Worm (Caenorhabditis elegans) whole organism, L1 larva: ENCODE data around the gene C04G6.11.
A peak's percentile ranks its signal among the peaks of the same experiment; 100 is the strongest.

Experiments used
- C04F5.9 ChIP-seq: sonication (generic microtip); optimal IDR thresholded peaks from 2 replicates; lab custom pipeline; 2016; ENCODE audit warnings: missing genetic modification characterization, missing compliant biosample characterization
- C16A3.4 ChIP-seq: fragments of 150-350 bp; optimal IDR thresholded peaks from 2 replicates; lab custom pipeline; 2014; ENCODE audit warnings: missing biosample characterization, missing genetic modification characterization
- C34B4.2 ChIP-seq: sonication (generic microtip); optimal IDR thresholded peaks from 2 replicates; lab custom pipeline; 2017; ENCODE audit warnings: mild to moderate bottlenecking, missing genetic modification characterization, missing compliant biosample characterization
- F16B12.6 ChIP-seq: fragments of 150-350 bp; optimal IDR thresholded peaks from 2 replicates; lab custom pipeline; 2014; ENCODE audit warnings: missing biosample characterization, missing genetic modification characterization
- Y116A8C.19 ChIP-seq: sonication (generic microtip); optimal IDR thresholded peaks from 2 replicates; lab custom pipeline; 2016; ENCODE audit warnings: missing compliant biosample characterization, missing genetic modification characterization, borderline replicate concordance
- aly-2 ChIP-seq: fragments of 150-350 bp; optimal IDR thresholded peaks from 2 replicates; lab custom pipeline; 2014; ENCODE audit warnings: missing biosample characterization, missing genetic modification characterization
- ama-1 ChIP-seq: fragments of 150-350 bp; optimal IDR thresholded peaks from 2 replicates; lab custom pipeline; 2014
- ceh-90 ChIP-seq: sonication (generic microtip); optimal IDR thresholded peaks from 2 replicates; lab custom pipeline; 2016; ENCODE audit warnings: missing genetic modification characterization, missing compliant biosample characterization
- dpl-1 ChIP-seq, 3 experiments: fragments of 150-350 bp in 2 of 3; sonication (generic microtip) in 1 of 3; optimal IDR thresholded peaks; 2 replicates each; lab custom pipeline; 2014 to 2017; ENCODE audit warnings: missing biosample characterization in 3 of 3, missing genetic modification characterization in 3 of 3, missing genetic modification reagents in 3 of 3
- dsc-1 ChIP-seq: sonication (generic microtip); optimal IDR thresholded peaks from 2 replicates; lab custom pipeline; 2016; ENCODE audit warnings: mild to moderate bottlenecking, missing genetic modification characterization, missing compliant biosample characterization
- efl-1 ChIP-seq, 4 experiments: fragments of 150-350 bp; optimal IDR thresholded peaks in 3 of 4; peaks in 1 of 4; 1 replicate in 1 of 4; 2 replicates in 3 of 4; lab custom pipeline; 2014; ENCODE audit warnings: missing biosample characterization in 2 of 4, missing genetic modification characterization in 2 of 4, missing genetic modification reagents in 2 of 4
- efl-3 ChIP-seq: fragments of 200-800 bp; sonication (Bioruptor generic); optimal IDR thresholded peaks from 2 replicates; lab custom pipeline; 2018; ENCODE audit warnings: mild to moderate bottlenecking, missing genetic modification characterization, missing compliant biosample characterization
- egl-13 ChIP-seq: sonication (generic microtip); optimal IDR thresholded peaks from 2 replicates; lab custom pipeline; 2016; ENCODE audit warnings: missing genotype, missing genetic modification reagents, missing genetic modification characterization, missing compliant biosample characterization
- egl-27 ChIP-seq, 2 experiments: fragments of 150-350 bp in 1 of 2; sonication (generic microtip); optimal IDR thresholded peaks; 3 replicates each; lab custom pipeline; 2017 to 2018; ENCODE audit warnings: missing biosample characterization in 2 of 2, missing genetic modification characterization in 2 of 2, missing genetic modification reagents in 2 of 2
- fkh-10 ChIP-seq: sonication (generic microtip); optimal IDR thresholded peaks from 2 replicates; lab custom pipeline; 2017; ENCODE audit warnings: missing biosample characterization, missing genetic modification reagents, missing genetic modification characterization
- fkh-4 ChIP-seq: sonication (generic microtip); optimal IDR thresholded peaks from 2 replicates; lab custom pipeline; 2016; ENCODE audit warnings: missing compliant biosample characterization, missing genetic modification characterization, borderline replicate concordance
- fkh-8 ChIP-seq: sonication (generic microtip); optimal IDR thresholded peaks from 2 replicates; lab custom pipeline; 2016; ENCODE audit warnings: mild to moderate bottlenecking, missing genetic modification characterization, missing compliant biosample characterization
- grh-1 ChIP-seq: fragments of 200-800 bp; sonication (Bioruptor generic); IDR thresholded peaks from 2 replicates; pipeline ENCODE4 v1.3.6; 2022; ENCODE audit warnings: missing genetic modification reagents, missing genetic modification characterization, missing compliant biosample characterization
- hlh-17 ChIP-seq: fragments of 200-800 bp; sonication (Bioruptor generic); optimal IDR thresholded peaks from 2 replicates; lab custom pipeline; 2018; ENCODE audit warnings: missing genetic modification characterization, mild to moderate bottlenecking, missing compliant biosample characterization, moderate library complexity, borderline replicate concordance
- hlh-4 ChIP-seq: sonication (generic microtip); optimal IDR thresholded peaks from 2 replicates; lab custom pipeline; 2016; ENCODE audit warnings: mild to moderate bottlenecking, missing genetic modification characterization, missing compliant biosample characterization
- hpl-2 ChIP-seq: fragments of 150-350 bp; optimal IDR thresholded peaks from 2 replicates; lab custom pipeline; 2014; ENCODE audit warnings: missing biosample characterization, missing genetic modification reagents, missing genetic modification characterization
- jun-1 ChIP-seq: fragments of 150-350 bp; optimal IDR thresholded peaks from 2 replicates; lab custom pipeline; 2014; ENCODE audit warnings: missing biosample characterization, missing genetic modification reagents, missing genetic modification characterization
- lin-13 ChIP-seq: fragments of 150-350 bp; optimal IDR thresholded peaks from 2 replicates; lab custom pipeline; 2014; ENCODE audit warnings: missing biosample characterization, missing genetic modification reagents, missing genetic modification characterization
- lin-14 ChIP-seq: fragments of 200-800 bp; sonication (Bioruptor generic); optimal IDR thresholded peaks from 2 replicates; lab custom pipeline; 2018; ENCODE audit warnings: mild to moderate bottlenecking, missing genetic modification characterization, moderate library complexity, missing compliant biosample characterization
- lin-15B ChIP-seq: fragments of 150-350 bp; sonication (generic microtip); optimal IDR thresholded peaks from 3 replicates; lab custom pipeline; 2014; ENCODE audit warnings: missing biosample characterization, missing genetic modification characterization
- lir-3 ChIP-seq: sonication (generic microtip); optimal IDR thresholded peaks from 2 replicates; lab custom pipeline; 2016; ENCODE audit warnings: mild to moderate bottlenecking, missing genetic modification characterization, moderate library complexity, missing compliant biosample characterization; ENCODE audit not compliant: poor library complexity
- lsy-2 ChIP-seq, 2 experiments: fragments of 150-350 bp; optimal IDR thresholded peaks; 2 replicates each; lab custom pipeline; 2014; ENCODE audit warnings: missing biosample characterization in 2 of 2, missing genetic modification characterization in 2 of 2
- mab-9 ChIP-seq: fragments of 200-800 bp; sonication (Bioruptor generic); IDR thresholded peaks from 2 replicates; pipeline ENCODE4 v1.3.6; 2022; ENCODE audit warnings: missing genetic modification reagents, missing genetic modification characterization, missing compliant biosample characterization
- nhr-11 ChIP-seq: fragments of 150-350 bp; optimal IDR thresholded peaks from 2 replicates; lab custom pipeline; 2014; ENCODE audit warnings: missing biosample characterization, missing genetic modification characterization
- nhr-12 ChIP-seq: sonication (generic microtip); optimal IDR thresholded peaks from 2 replicates; lab custom pipeline; 2017; ENCODE audit warnings: missing biosample characterization, missing genetic modification characterization
- nhr-20 ChIP-seq: sonication (generic microtip); optimal IDR thresholded peaks from 2 replicates; lab custom pipeline; 2016; ENCODE audit warnings: mild to moderate bottlenecking, missing genetic modification characterization, missing compliant biosample characterization
- nhr-237 ChIP-seq: fragments of 150-350 bp; optimal IDR thresholded peaks from 2 replicates; lab custom pipeline; 2014; ENCODE audit warnings: missing biosample characterization, missing genetic modification characterization
- nhr-28 ChIP-seq: fragments of 150-350 bp; optimal IDR thresholded peaks from 2 replicates; lab custom pipeline; 2014; ENCODE audit warnings: missing biosample characterization, missing genetic modification characterization
- nhr-47 ChIP-seq: sonication (generic microtip); optimal IDR thresholded peaks from 2 replicates; lab custom pipeline; 2016; ENCODE audit warnings: mild to moderate bottlenecking, missing genetic modification characterization, moderate library complexity, missing compliant biosample characterization
- nhr-71 ChIP-seq: sonication (generic microtip); optimal IDR thresholded peaks from 2 replicates; lab custom pipeline; 2016; ENCODE audit warnings: mild to moderate bottlenecking, missing genetic modification characterization, moderate library complexity, missing compliant biosample characterization
- nhr-77 ChIP-seq: fragments of 150-350 bp; optimal IDR thresholded peaks from 2 replicates; lab custom pipeline; 2014; ENCODE audit warnings: missing biosample characterization, missing genetic modification characterization
- nhr-85 ChIP-seq: sonication (generic microtip); peaks from one replicate; lab custom pipeline; 2016; ENCODE audit warnings: missing genetic modification characterization, inconsistent platforms, missing compliant biosample characterization
- pag-3 ChIP-seq: sonication (generic microtip); optimal IDR thresholded peaks from 2 replicates; lab custom pipeline; 2017; ENCODE audit warnings: missing genetic modification characterization, mild to moderate bottlenecking, missing compliant biosample characterization, antibody characterized with exemption, borderline replicate concordance; ENCODE audit not compliant: insufficient read depth
- skn-1 ChIP-seq: fragments of 150-350 bp; optimal IDR thresholded peaks from 2 replicates; lab custom pipeline; 2014; ENCODE audit warnings: missing biosample characterization, missing genetic modification characterization
- snu-23 ChIP-seq: sonication (generic microtip); optimal IDR thresholded peaks from 2 replicates; lab custom pipeline; 2016; ENCODE audit warnings: missing genetic modification characterization, missing compliant biosample characterization
- sox-4 ChIP-seq: sonication (generic microtip); optimal IDR thresholded peaks from 2 replicates; lab custom pipeline; 2016; ENCODE audit warnings: missing genetic modification characterization, missing compliant biosample characterization
- tbx-2 ChIP-seq: sonication (generic microtip); optimal IDR thresholded peaks from 2 replicates; lab custom pipeline; 2016; ENCODE audit warnings: missing genetic modification characterization, missing compliant biosample characterization
- tlp-1 ChIP-seq: fragments of 150-350 bp; optimal IDR thresholded peaks from 2 replicates; lab custom pipeline; 2014; ENCODE audit warnings: missing biosample characterization, missing genetic modification characterization
- unc-130 ChIP-seq: fragments of 150-350 bp; optimal IDR thresholded peaks from 2 replicates; lab custom pipeline; 2017; ENCODE audit warnings: missing biosample characterization, missing genetic modification characterization, inconsistent platforms
- zip-4 ChIP-seq: fragments of 200-800 bp; sonication (Bioruptor generic); optimal IDR thresholded peaks from 2 replicates; lab custom pipeline; 2018; ENCODE audit warnings: mild to moderate bottlenecking, missing genetic modification characterization, moderate library complexity, missing compliant biosample characterization

Gene C04G6.11

ce11 chrII:5057315-5057714 lies 46.3 kb downstream of the C04G6.11 start (continued):
- TF ChIP-seq F16B12.6 (tag; lab: Kevin White, UChicago) (peak; percentile 26), lin-13 (GFP tag; lab: Kevin White, UChicago) (peak; percentile 62)

ce11 chrII:5056254-5056653 lies 47.4 kb downstream of the C04G6.11 start:
- TF ChIP-seq nhr-85 (tag; lab: Kevin White, UChicago) (peak; percentile 47), C16A3.4 (tag; lab: Kevin White, UChicago) (no peak), efl-1 (optimal IDR thresholded peaks at IDR 0.05; lab: Kevin White, UChicago) (no peak), efl-1 (GFP tag; optimal IDR thresholded peaks at IDR 0.05 in 1 of 2; lab: Kevin White, UChicago) (peak in 1 of 2 experiments; percentile 92), lir-3 (tag; lab: Kevin White, UChicago) (no peak), hlh-17 (no peak), nhr-77 (tag; lab: Kevin White, UChicago) (peak; percentile 7), C04F5.9 (tag; lab: Kevin White, UChicago) (no peak), lsy-2 (tag; optimal IDR thresholded peaks at IDR 0.05; lab: Kevin White, UChicago) (peak in 1 of 2 experiments; percentile 2), grh-1 (GFP tag; lab: Robert Waterston, UW) (no peak), nhr-71 (tag; lab: Kevin White, UChicago) (no peak), dsc-1 (tag; lab: Kevin White, UChicago) (peak; percentile 0)

ce11 chrII:5055129-5055666 lies 48.4 kb downstream of the C04G6.11 start, which contains the start of the genes ify-1 and rpl-22:
Gene ify-1 (minus strand): TSS chrII:5055179.
Gene rpl-22 (plus strand): TSS chrII:5055616.
- TF ChIP-seq skn-1 (peak; percentile 95), C16A3.4 (tag; lab: Kevin White, UChicago) (peak; percentile 98), grh-1 (GFP tag; lab: Robert Waterston, UW) (peak; percentile 92), lin-14 (GFP tag; lab: Kevin White, UChicago) (peak; percentile 92), zip-4 (GFP tag; lab: Kevin White, UChicago) (peak; percentile 78), nhr-12 (tag; lab: Kevin White, UChicago) (no peak), nhr-28 (tag; lab: Kevin White, UChicago) (no peak), jun-1 (peak; percentile 89), mab-9 (GFP tag; lab: Robert Waterston, UW) (peak; percentile 53; the same call in 1 of the 2 replicates), ama-1 (lab: Kevin White, UChicago) (peak; percentile 70), nhr-20 (tag; lab: Kevin White, UChicago) (peak; percentile 97), lir-3 (tag; lab: Kevin White, UChicago) (peak; percentile 81), tbx-2 (peak; percentile 92), ceh-90 (tag; lab: Kevin White, UChicago) (no peak), dsc-1 (tag; lab: Kevin White, UChicago) (peak; percentile 89), pag-3 (tag; lab: Kevin White, UChicago) (no peak), nhr-71 (tag; lab: Kevin White, UChicago) (peak; percentile 96), fkh-10 (GFP tag; lab: Kevin White, UChicago) (peak; percentile 87), C34B4.2 (tag; lab: Kevin White, UChicago) (no peak), tlp-1 (tag; lab: Kevin White, UChicago) (no peak), hlh-4 (tag; lab: Kevin White, UChicago) (no peak), egl-13 (peak; percentile 69), nhr-77 (tag; lab: Kevin White, UChicago) (peak; percentile 95), efl-1 (optimal IDR thresholded peaks at IDR 0.05; lab: Kevin White, UChicago) (peak; percentile 95 to 96), efl-1 (GFP tag; optimal IDR thresholded peaks at IDR 0.05 in 1 of 2; lab: Kevin White, UChicago) (peak; percentile 93 to 99), fkh-4 (peak; percentile 54), egl-27 (tag; optimal IDR thresholded peaks at IDR 0.05; lab: Kevin White, UChicago) (peak in 1 of 2 experiments; percentile 36), sox-4 (peak; percentile 48), nhr-11 (tag; lab: Kevin White, UChicago) (peak; percentile 72), nhr-237 (tag; lab: Kevin White, UChicago) (peak; percentile 77), snu-23 (peak; percentile 98), Y116A8C.19 (tag; lab: Kevin White, UChicago) (no peak), aly-2 (tag; lab: Kevin White, UChicago) (peak; percentile 69), fkh-8 (tag; lab: Kevin White, UChicago) (peak; percentile 90), lin-15B (tag; lab: Kevin White, UChicago) (peak; percentile 97), dpl-1 (GFP tag; optimal IDR thresholded peaks at IDR 0.05; lab: Kevin White, UChicago) (peak; percentile 93 to 94 (median 94)), efl-3 (GFP tag; lab: Kevin White, UChicago) (no peak), hpl-2 (GFP tag; lab: Kevin White, UChicago) (peak; percentile 75), unc-130 (tag; lab: Kevin White, UChicago) (peak; percentile 99), nhr-47 (tag; lab: Kevin White, UChicago) (peak; percentile 94), F16B12.6 (tag; lab: Kevin White, UChicago) (peak; percentile 75)
